Fruit fly (Drosophila melanogaster) S2 (cell line): ENCODE results near the gene CG14736.

ENCODE experiments used
- CG8478 ChIP-seq: fragments of >200 bp; optimal IDR thresholded peaks from 2 replicates; lab custom pipeline; 2018
- CTCF ChIP-seq, 2 experiments: fragments of >200 bp; optimal IDR thresholded peaks; 2 replicates each; lab custom pipeline; 2018

DNA sequence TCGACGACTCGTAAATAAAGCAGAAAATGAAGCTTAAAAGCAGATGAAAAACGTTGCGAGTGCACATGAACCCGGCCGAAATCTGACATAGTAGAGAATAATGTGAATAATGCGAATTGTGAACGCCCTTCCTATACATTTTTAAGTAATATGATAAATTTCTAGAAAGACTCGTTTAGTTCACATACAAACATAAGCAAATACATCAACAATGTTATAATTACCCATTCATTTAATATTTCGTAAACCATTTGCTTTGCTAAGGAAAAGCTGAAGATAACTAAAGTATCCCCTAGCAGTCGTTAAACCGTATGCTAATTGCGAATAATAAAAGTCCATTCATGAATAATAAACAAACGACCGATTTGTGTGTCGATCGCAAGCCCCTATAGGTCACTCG lies 43.2 kb downstream of the CG14736 start:
- TF ChIP-seq CTCF (optimal IDR thresholded peaks at IDR 0.05; lab: Kevin White, UChicago) (no peak), CG8478 (lab: Kevin White, UChicago) (no peak)
